Worm (Caenorhabditis elegans) whole organism, L4/young adult: Measurements from ENCODE around the gene cutl-12.

Source experiments
- W03F9.2 ChIP-seq: fragments of 150-350 bp; optimal IDR thresholded peaks from 2 replicates; lab custom pipeline; 2014; ENCODE audit warnings: missing biosample characterization, missing genetic modification characterization
- dao-5 ChIP-seq: sonication (generic microtip); optimal IDR thresholded peaks from 2 replicates; lab custom pipeline; 2016; ENCODE audit warnings: missing genotype, missing genetic modification characterization, moderate library complexity, missing compliant biosample characterization
- him-1 ChIP-seq: sonication (generic microtip); optimal IDR thresholded peaks from 2 replicates; lab custom pipeline; 2016; ENCODE audit warnings: missing genotype, missing genetic modification reagents, missing genetic modification characterization, missing compliant biosample characterization

The cutl-12 gene

DNA sequence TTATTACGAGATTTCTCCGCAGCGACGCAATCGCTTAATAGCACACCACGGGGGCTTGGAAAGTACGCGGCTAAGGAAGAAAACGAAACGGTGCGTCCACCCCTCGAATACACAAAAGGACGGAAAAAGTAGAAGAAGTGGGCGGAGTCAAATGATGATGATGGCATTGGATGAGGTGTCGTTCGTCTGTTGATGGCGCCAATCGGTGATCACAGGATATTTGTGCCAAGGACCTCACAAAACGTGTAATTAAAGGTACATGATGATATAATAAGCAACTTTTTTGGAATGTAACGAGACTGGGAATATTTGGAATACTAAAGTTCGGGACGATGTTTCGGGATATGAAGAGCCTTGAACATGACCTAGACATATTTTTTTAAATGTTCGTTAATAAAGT lies at the start of gene cutl-12:
Gene cutl-12 (minus strand): TSS at position 101 of the 400 bp plus-strand sequence.
- no peak for TF ChIP-seq him-1
- no peak for TF ChIP-seq dao-5 (tag; lab: Kevin White, UChicago)
- no peak for TF ChIP-seq W03F9.2

- TF ChIP-seq dao-5 (tag; lab: Kevin White, UChicago) (no peak), W03F9.2 (peak; percentile 72), him-1 (peak; percentile 2)
Observed at ce11 chrII:8683933-8684332, 49.6 kb upstream of the cutl-12 start.

DNA sequence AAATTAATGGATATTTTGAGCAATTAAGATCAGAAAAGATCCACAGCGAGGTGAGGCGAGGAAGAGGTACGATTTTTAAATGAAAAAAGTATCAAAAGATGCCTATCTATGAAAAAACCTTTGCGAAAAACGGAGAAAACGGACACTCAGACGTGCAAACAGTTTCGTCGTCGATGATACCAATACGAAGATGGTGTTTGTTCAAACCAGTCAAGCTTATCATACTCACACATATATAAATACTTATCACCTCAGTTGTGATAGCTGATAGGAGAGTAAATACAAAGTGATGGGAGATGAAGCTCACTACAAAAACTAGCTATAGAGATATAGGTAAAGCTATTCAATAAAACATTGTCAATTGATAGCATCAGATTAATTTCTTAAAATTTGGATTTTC lies 45.5 kb upstream of the cutl-12 start:
- TF ChIP-seq W03F9.2: no peak
- no peak for TF ChIP-seq him-1
- TF ChIP-seq dao-5 (tag; lab: Kevin White, UChicago): no peak

DNA sequence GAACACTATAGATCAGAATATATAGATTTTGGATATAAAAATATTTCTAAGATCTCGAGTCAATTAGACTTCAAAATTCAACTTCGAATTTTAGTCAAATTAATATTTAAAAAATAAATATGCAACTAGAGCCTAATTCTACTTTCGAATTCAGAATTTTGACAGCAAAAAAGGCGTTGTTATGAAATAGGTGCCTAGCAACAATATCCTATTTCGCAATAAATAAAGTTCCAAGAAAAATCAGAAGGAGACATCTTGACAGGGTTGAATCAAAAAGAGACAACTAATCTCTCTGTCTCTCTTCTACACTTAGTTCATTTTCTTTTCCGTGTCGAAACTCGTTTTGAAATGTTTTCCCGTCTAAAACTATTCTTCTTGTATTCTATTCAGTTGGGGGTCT lies 41.1 kb upstream of the cutl-12 start:
- TF ChIP-seq W03F9.2 (no peak), him-1 (no peak), dao-5 (tag; lab: Kevin White, UChicago) (no peak)

DNA sequence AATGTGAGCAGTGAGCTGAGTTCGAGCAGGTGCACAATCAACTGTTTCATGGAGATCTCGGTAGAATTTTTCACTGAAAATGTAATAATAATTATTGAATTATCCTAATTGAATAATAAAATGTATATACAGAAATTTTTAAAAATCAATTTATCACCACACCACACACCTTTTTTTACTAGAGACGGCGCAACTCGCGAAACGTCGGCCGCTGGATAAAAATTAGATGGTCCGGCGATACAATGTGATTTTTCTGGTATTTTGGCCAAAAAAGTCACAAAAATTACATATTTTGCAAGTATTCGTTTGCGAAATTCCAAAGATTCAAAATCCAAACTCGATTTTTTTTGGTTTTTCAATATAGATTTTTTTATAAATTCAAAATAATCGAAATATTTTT lies 36.5 kb upstream of the cutl-12 start:
- TF ChIP-seq dao-5 (tag; lab: Kevin White, UChicago): no peak
- no peak for TF ChIP-seq him-1
- TF ChIP-seq W03F9.2: no peak

- TF ChIP-seq W03F9.2 (no peak), dao-5 (tag; lab: Kevin White, UChicago) (no peak), him-1 (no peak)
Observed at ce11 chrII:8668871-8669270, 34.6 kb upstream of the cutl-12 start.

DNA sequence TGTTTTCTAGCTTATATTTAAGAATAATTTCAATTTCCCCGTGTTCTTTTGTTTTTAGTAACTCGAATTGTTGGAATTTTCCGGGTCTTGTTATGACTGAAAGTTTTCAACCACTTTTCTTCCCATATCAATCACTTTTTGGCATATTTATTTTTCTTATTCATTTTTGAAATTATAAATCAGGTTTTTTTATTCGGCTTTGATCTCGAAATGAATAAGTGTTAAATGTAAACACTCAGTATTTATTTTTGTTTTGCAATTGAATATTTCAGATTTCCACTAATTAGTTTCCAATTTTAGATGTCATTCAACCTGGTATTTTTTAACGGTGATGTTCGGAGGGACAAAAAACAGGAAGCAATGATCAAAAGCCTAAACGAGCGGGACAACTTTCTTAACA lies 30.2 kb upstream of the cutl-12 start, which contains the start of gene etc-1:
Gene etc-1 (plus strand): TSS at position 301 of the 400 bp plus-strand sequence.
- TF ChIP-seq him-1: no peak
- TF ChIP-seq W03F9.2: no peak
- TF ChIP-seq dao-5 (tag; lab: Kevin White, UChicago): no peak

DNA sequence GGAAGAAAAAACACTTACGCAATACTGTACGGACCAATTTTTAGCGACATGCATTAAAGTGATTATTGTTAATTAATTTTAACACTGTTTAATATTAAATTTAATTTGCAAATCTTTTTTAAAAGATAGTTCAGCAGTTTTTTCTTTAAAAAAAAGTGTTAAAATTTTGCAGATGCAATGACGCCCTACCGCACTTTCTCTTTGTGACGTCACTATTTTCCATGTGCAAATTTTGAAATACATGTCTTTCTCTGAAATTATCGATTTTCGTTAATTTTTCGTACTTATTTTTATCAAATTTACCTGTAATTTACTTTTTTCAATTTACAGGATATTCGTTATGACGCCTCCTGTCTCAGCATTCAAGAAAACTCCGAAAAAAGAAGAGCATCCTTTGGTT lies 27.3 kb upstream of the cutl-12 start, which contains the start of the genes piga-1 and eif-2Bepsilon:
Gene piga-1 (minus strand): TSS at position 174 of the 400 bp plus-strand sequence.
Gene eif-2Bepsilon (plus strand): TSS at position 331 of the 400 bp plus-strand sequence.
- TF ChIP-seq W03F9.2: no peak
- TF ChIP-seq him-1: no peak
- no peak for TF ChIP-seq dao-5 (tag; lab: Kevin White, UChicago)

ce11 chrII:8658835-8659234 lies 24.5 kb upstream of the cutl-12 start, which contains the start of gene atg-10:
Gene atg-10 (plus strand): TSS chrII:8659135.
- TF ChIP-seq W03F9.2: no peak
- TF ChIP-seq dao-5 (tag; lab: Kevin White, UChicago): no peak
- TF ChIP-seq him-1: no peak

ce11 chrII:8650644-8651159 lies 16.4 kb upstream of the cutl-12 start, which contains the start of gene pyr-1:
Gene pyr-1 (plus strand): TSS chrII:8651109.
- TF ChIP-seq dao-5 (tag; lab: Kevin White, UChicago) (no peak), W03F9.2 (no peak), him-1 (no peak)

DNA sequence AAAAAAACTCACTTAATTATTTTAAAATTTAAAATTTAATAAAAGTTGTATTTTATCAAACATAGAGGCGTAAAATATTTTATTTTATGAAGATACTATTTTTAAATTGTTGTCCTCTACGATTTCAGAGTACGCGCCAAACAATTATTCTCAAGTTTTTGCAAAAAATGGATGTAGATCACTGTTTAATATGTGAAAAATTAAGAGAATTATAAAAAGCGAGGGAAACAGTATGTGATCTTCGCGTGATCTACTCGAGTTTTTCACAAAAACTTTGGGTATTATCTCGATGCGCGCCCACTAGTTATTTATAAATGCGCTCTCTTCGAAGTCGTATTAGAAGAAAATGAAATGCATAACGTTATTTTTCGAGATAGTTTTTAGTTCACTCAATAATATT lies 14.6 kb upstream of the cutl-12 start:
- TF ChIP-seq W03F9.2 (no peak), him-1 (no peak), dao-5 (tag; lab: Kevin White, UChicago) (no peak)

DNA sequence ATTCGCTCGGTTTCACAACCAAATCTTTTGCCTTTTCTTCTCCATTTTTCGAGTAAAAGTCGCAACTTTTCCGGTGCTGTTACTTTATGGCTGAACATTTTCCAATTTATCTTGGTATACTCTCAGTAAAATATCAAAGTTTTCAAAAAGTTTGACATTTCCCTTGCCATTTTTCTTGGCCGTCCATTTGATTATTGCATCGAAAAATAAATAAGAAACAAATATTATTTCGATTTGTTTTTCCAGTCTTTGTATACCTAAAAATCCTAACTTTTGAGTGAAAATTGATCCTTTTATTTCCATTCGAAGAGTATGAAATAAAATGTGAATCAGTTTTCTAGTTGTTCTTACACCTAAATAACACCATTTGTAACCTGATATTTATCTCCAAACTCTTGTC lies 12.2 kb upstream of the cutl-12 start:
- TF ChIP-seq W03F9.2 (no peak), him-1 (no peak), dao-5 (tag; lab: Kevin White, UChicago) (no peak)

- TF ChIP-seq dao-5 (tag; lab: Kevin White, UChicago): no peak
- TF ChIP-seq W03F9.2: no peak
- TF ChIP-seq him-1: no peak
Observed at ce11 chrII:8643627-8644356, 9.5 kb upstream of the cutl-12 start.

DNA sequence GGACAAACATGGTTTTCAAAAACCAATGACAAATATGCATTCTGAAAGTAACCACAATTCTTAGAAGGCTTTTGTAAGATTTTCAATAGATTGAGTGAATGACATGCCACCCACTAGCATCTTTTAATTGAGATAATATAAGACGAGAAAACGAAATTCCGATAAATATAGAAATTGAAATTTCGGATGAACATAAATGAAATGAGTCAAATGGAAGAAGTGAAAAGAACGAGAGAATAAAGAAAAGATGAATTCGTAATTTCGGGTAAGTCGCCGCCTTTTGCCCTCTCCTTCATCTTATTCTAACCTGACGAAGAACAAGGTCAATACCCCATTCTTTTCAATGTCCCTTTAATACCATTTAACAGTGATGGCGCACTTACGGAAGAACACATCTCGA lies 8.1 kb upstream of the cutl-12 start:
- TF ChIP-seq dao-5 (tag; lab: Kevin White, UChicago) (no peak), W03F9.2 (no peak), him-1 (no peak)

DNA sequence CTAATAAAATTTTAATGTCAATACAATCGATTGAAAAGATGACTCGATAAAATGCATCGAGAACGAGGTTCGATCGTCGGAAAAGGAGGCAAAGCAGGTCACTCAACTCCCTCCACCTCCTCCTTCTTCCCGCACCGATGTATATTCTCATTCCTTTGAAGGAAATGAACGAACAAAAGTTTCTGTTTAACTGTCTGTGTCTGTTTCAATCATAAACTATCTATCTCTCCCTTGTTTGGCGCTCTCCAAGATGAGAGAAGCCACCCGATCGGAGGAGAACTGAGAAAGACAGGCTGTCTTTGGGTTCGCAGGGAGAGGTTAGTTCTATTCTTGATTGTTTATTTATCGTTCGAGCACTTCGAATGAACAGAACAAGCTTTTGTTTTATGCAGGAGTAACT lies 6.8 kb upstream of the cutl-12 start, which contains the start of gene D2085.7:
Gene D2085.7 (plus strand): TSS at position 251 of the 400 bp plus-strand sequence.
- TF ChIP-seq W03F9.2 (no peak), him-1 (no peak), dao-5 (tag; lab: Kevin White, UChicago) (no peak)
